Fruit fly (Drosophila melanogaster): ENCODE data around the gene mRpL38.

Gene mRpL38

dm6 chrX:14277435-14277834, 51.3 kb downstream of the mRpL38 start, which contains the start of gene Muc12Ea:
TSS of gene Muc12Ea (plus strand) at chrX:14277735.
- no peak for TF ChIP-seq NC2β (GFP tag; optimal IDR thresholded peaks at IDR 0.05)
- peak; percentile 36 for TF ChIP-seq Med (GFP tag)

Data from whole organism, embryonic.